Worm (Caenorhabditis elegans) whole organism, young adult: ENCODE data around the gene Y22D7AL.10.

ENCODE experiments used
- B0261.1 ChIP-seq: sonication (generic microtip); optimal IDR thresholded peaks from 2 replicates; lab custom pipeline; 2016; ENCODE audit warnings: mild to moderate bottlenecking, missing genetic modification characterization, moderate library complexity, missing compliant biosample characterization
- F57A8.1 ChIP-seq: fragments of 200-800 bp; sonication (Bioruptor generic); optimal IDR thresholded peaks from 2 replicates; lab custom pipeline; 2018; ENCODE audit warnings: mild to moderate bottlenecking, missing genetic modification characterization, moderate library complexity, missing compliant biosample characterization

ce11 chrIII:1634270-1634669 lies 15.5 kb upstream of the Y22D7AL.10 start, which contains the start of gene Y22D7AL.11:
- no peak for TF ChIP-seq B0261.1 (tag; lab: Kevin White, UChicago)
- no peak for TF ChIP-seq F57A8.1 (GFP tag; lab: Kevin White, UChicago)
